Worm (Caenorhabditis elegans): Measurements from ENCODE around the gene hex-1.

hex-1 gene

DNA sequence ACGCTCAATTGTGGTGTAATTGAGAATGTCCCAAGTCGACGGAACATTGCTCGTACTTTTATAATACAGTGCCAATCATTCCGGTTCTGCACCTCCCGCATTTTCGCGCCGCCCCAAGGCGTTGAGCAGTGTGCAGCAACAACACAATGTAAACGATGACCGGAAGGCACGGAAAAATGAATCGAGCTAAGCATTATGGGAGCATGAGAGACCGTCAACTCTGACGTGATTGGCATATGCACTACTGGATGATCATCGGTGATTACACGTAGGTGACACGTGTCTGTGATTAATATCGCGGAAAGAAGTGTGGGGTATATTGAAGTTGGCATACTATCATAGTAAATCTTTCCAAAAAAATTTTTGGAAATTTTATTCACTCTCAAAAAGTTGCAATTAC is 16.0 kb upstream of the hex-1 start, which contains the start of gene T24C12.4:
Gene T24C12.4 (minus strand): TSS at position 101 of the 400 bp plus-strand sequence.
- no peak for TF ChIP-seq hlh-1 (tag; optimal IDR thresholded peaks at IDR 0.05)
- no peak for TF ChIP-seq unc-39 (tag; optimal IDR thresholded peaks at IDR 0.05)
- TF ChIP-seq sptf-1 (tag; optimal IDR thresholded peaks at IDR 0.05), result no peak
- TF ChIP-seq unc-120 (tag; optimal IDR thresholded peaks at IDR 0.05; ENCODE audit: poor library complexity, severe bottlenecking), result no peak
- no peak for TF ChIP-seq lin-13 (tag; optimal IDR thresholded peaks at IDR 0.05)
- no peak for TF ChIP-seq nhr-76 (tag; optimal IDR thresholded peaks at IDR 0.05)
- TF ChIP-seq pha-4 (tag; optimal IDR thresholded peaks at IDR 0.05), result no peak
- no peak for TF ChIP-seq drap-1 (GFP tag; optimal IDR thresholded peaks at IDR 0.05)
- no peak for TF ChIP-seq cnd-1 (tag; optimal IDR thresholded peaks at IDR 0.05)
- TF ChIP-seq elt-3 (tag; optimal IDR thresholded peaks at IDR 0.05), result no peak
- TF ChIP-seq unc-62 (GFP tag; optimal IDR thresholded peaks at IDR 0.05), result no peak
- TF ChIP-seq lin-32 (GFP tag; optimal IDR thresholded peaks at IDR 0.05), result no peak
- TF ChIP-seq bed-3 (GFP tag; optimal IDR thresholded peaks at IDR 0.05), result no peak
- TF ChIP-seq ztf-11 (tag; optimal IDR thresholded peaks at IDR 0.05), result no peak
- TF ChIP-seq ces-1 (GFP tag; optimal IDR thresholded peaks at IDR 0.05), result no peak
- no peak for TF ChIP-seq tbx-8 (GFP tag; optimal IDR thresholded peaks at IDR 0.05)
- no peak for TF ChIP-seq flh-1 (GFP tag; optimal IDR thresholded peaks at IDR 0.05)
- TF ChIP-seq mls-2 (tag; optimal IDR thresholded peaks at IDR 0.05), result no peak

DNA sequence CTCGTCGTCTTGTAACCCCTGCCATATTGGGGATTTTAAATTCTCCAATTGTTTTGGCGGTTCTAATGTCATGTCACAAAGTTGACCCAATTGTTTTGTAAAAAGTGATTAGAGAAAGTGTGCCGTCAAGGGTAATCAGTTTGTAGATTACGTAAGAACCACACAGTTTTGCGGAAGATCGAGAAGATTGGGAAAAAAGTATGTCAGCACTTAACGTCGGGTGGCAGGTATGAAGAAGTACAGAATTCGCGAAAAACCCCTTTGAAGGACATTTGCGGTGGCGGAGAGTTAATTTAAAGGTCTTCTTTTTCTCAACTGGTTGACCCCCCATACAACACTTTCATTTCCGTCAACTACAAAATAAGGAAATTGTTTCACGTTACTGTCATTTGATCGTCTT is 12.6 kb upstream of the hex-1 start:
- no peak for TF ChIP-seq lin-32 (GFP tag; optimal IDR thresholded peaks at IDR 0.05)
- TF ChIP-seq ztf-11 (tag; optimal IDR thresholded peaks at IDR 0.05), result no peak
- no peak for TF ChIP-seq elt-1 (tag; optimal IDR thresholded peaks at IDR 0.05; ENCODE audit: borderline replicate concordance, insufficient read depth)
- no peak for TF ChIP-seq ceh-83 (GFP tag; optimal IDR thresholded peaks at IDR 0.05)
- no peak for TF ChIP-seq flh-1 (GFP tag; optimal IDR thresholded peaks at IDR 0.05)
- no peak for TF ChIP-seq drap-1 (GFP tag; optimal IDR thresholded peaks at IDR 0.05)

DNA sequence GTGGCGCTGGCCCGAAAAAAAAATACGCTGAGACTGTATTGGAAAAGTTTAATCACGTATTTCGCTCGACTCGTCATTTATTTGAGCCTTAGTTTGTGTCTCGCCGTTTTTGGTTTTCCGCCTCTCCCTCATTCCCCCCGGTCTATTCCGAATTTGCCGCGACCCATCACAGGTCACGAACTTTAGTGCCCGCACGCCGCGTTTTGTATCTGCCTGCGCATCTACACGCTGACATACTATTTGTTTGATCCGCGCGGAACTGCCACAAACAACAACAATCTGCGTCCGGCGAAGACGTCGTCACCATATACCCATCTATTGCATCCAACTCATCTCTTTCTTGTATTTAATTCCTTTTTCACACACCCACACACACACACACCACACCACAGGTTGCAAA is 10.8 kb upstream of the hex-1 start:
- TF ChIP-seq nhr-12 (tag; optimal IDR thresholded peaks at IDR 0.05), result no peak
- TF ChIP-seq lin-13 (tag; optimal IDR thresholded peaks at IDR 0.05), result no peak
- TF ChIP-seq drap-1 (GFP tag; optimal IDR thresholded peaks at IDR 0.05), result no peak

DNA sequence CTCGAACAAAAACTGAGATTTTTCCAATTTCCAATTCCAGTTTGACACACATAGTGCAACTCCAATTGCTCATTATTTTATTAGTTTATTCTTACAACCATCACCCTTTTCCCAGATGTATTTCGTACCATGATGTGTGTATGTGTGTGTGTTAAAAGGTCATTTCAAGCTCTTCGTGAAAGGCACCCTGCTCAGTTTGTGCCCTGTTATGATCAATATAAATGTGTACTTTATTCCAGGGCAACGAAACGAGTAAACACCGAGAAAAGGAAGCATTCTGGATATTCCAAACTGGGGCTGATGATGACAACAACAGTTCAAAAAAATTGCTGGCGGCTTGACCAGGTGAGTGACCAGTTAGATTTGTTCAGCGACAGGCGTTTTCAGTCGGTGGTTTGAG is 10.2 kb upstream of the hex-1 start, which contains the start of gene peb-1:
Gene peb-1 (plus strand): TSS at position 301 of the 400 bp plus-strand sequence.
- no peak for TF ChIP-seq zip-8 (tag; optimal IDR thresholded peaks at IDR 0.05)
- no peak for TF ChIP-seq mls-2 (tag; optimal IDR thresholded peaks at IDR 0.05)
- TF ChIP-seq lin-13 (tag; optimal IDR thresholded peaks at IDR 0.05), result no peak
- no peak for TF ChIP-seq sptf-1 (tag; optimal IDR thresholded peaks at IDR 0.05)
- TF ChIP-seq drap-1 (GFP tag; optimal IDR thresholded peaks at IDR 0.05), result no peak
- TF ChIP-seq ham-2 (GFP tag; optimal IDR thresholded peaks at IDR 0.05), result no peak
- TF ChIP-seq nhr-28 (tag; optimal IDR thresholded peaks at IDR 0.05), result no peak
- no peak for TF ChIP-seq unc-120 (tag; optimal IDR thresholded peaks at IDR 0.05; ENCODE audit: poor library complexity, severe bottlenecking)
- TF ChIP-seq flh-1 (GFP tag; optimal IDR thresholded peaks at IDR 0.05), result no peak
- no peak for TF ChIP-seq unc-62 (GFP tag; optimal IDR thresholded peaks at IDR 0.05)
- TF ChIP-seq ceh-43 (GFP tag; optimal IDR thresholded peaks at IDR 0.05), result no peak
- TF ChIP-seq lin-32 (GFP tag; optimal IDR thresholded peaks at IDR 0.05), result no peak

DNA sequence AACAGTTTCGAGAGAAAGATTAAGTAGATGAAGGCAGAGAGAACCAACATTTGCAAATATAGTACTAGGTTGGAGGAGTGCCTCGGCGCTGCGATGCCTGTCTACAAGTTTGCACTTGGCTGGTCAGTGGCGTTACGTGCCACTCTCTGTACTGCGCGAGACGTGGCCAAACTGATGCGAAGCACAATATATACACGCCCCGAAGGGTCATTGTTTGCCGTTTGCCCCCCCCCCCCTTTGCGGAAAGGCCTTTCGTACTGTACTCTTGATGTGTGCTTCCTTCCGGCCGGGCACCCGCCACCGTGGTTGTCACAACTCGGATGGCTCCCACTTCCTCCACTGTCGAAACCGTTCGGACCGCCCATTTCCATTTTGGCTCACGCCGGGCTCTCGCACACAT is 8.8 kb upstream of the hex-1 start:
- no peak for TF ChIP-seq drap-1 (GFP tag; optimal IDR thresholded peaks at IDR 0.05)
- peak; percentile 19 for TF ChIP-seq pha-4 (tag; optimal IDR thresholded peaks at IDR 0.05)
- no peak for TF ChIP-seq nhr-237 (tag; optimal IDR thresholded peaks at IDR 0.05)
- TF ChIP-seq nhr-12 (tag; optimal IDR thresholded peaks at IDR 0.05), result no peak

DNA sequence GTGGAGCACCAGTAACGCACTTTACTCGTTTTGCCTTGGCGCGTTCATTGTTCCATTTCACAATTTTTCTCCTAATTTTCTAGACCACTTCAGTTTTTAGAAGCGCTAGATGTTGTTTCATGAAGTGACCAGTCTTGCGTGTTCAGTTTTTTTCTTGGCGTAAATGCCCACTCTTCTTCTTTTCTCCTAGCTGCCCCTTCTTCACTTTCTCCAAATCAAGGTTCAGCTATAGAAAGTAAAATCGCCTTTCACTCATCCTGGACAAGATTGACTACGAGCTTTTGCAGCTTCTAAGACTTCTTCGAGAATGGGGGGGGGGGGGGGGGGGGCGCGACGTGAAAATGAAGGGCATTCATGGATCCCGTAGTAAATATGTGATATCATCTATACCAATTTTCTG is 8.2 kb upstream of the hex-1 start:
- TF ChIP-seq snpc-4 (tag; optimal IDR thresholded peaks at IDR 0.05) (no peak), M03D4.4 (tag; optimal IDR thresholded peaks at IDR 0.05) (no peak), ceh-39 (tag; optimal IDR thresholded peaks at IDR 0.05) (no peak), sptf-1 (tag; optimal IDR thresholded peaks at IDR 0.05) (no peak), drap-1 (GFP tag; optimal IDR thresholded peaks at IDR 0.05) (no peak), mep-1 (tag; optimal IDR thresholded peaks at IDR 0.05) (no peak), cnd-1 (tag; optimal IDR thresholded peaks at IDR 0.05) (no peak), nhr-28 (tag; optimal IDR thresholded peaks at IDR 0.05) (no peak), ztf-11 (tag; optimal IDR thresholded peaks at IDR 0.05) (no peak), nhr-2 (tag; optimal IDR thresholded peaks at IDR 0.05) (no peak)
